Worm (Caenorhabditis elegans): ENCODE results near the gene cpg-18.

The cpg-18 gene

ce11 chrIV:5765652-5766051 is 30.8 kb downstream of the cpg-18 start (continued):
- TF ChIP-seq saeg-2 (GFP tag; IDR thresholded peaks at IDR 0.05) (no peak), dmd-6 (GFP tag; IDR thresholded peaks at IDR 0.05) (peak; percentile 27; the same call in 1 of the 2 replicates), nhr-76 (tag; optimal IDR thresholded peaks at IDR 0.05) (no peak), tra-1 (GFP tag; IDR thresholded peaks at IDR 0.05) (no peak), ctbp-1 (GFP tag; IDR thresholded peaks at IDR 0.05) (no peak), lim-7 (GFP tag; IDR thresholded peaks at IDR 0.05) (no peak), hlh-11 (tag; optimal IDR thresholded peaks at IDR 0.05) (peak; percentile 43), zip-11 (GFP tag; IDR thresholded peaks at IDR 0.05) (no peak), madf-9 (GFP tag; conservative IDR thresholded peaks at IDR 0.05) (no peak), F37D6.2 (tag; optimal IDR thresholded peaks at IDR 0.05) (no peak), rbr-2 (tag; optimal IDR thresholded peaks at IDR 0.05) (no peak), Y105C5A.15 (GFP tag; IDR thresholded peaks at IDR 0.05) (no peak), mep-1 (tag; optimal IDR thresholded peaks at IDR 0.05) (peak; percentile 21), ceh-62 (tag; optimal IDR thresholded peaks at IDR 0.05) (no peak), hif-1 (tag; optimal IDR thresholded peaks at IDR 0.05) (no peak), mdl-1 (tag; optimal IDR thresholded peaks at IDR 0.05) (peak in 1 of 2 experiments; percentile 11), ceh-32 (tag; optimal IDR thresholded peaks at IDR 0.05; ENCODE audit: poor library complexity) (no peak), tag-97 (GFP tag; IDR thresholded peaks at IDR 0.05) (no peak), nhr-10 (tag; optimal IDR thresholded peaks at IDR 0.05) (no peak), pha-4 (GFP tag; IDR thresholded peaks at IDR 0.05) (no peak), pha-4 (tag; optimal IDR thresholded peaks at IDR 0.05) (no peak), gei-8 (GFP tag; optimal IDR thresholded peaks at IDR 0.05) (no peak), mdt-29 (GFP tag; IDR thresholded peaks at IDR 0.05) (no peak), dve-1 (tag; optimal IDR thresholded peaks at IDR 0.05; ENCODE audit: insufficient read depth) (peak; percentile 39), ama-1 (optimal IDR thresholded peaks at IDR 0.05) (no peak), nhr-28 (tag; optimal IDR thresholded peaks at IDR 0.05) (peak; percentile 69), cey-2 (tag; optimal IDR thresholded peaks at IDR 0.05; ENCODE audit: borderline replicate concordance, insufficient read depth) (no peak), nhr-41 (GFP tag; IDR thresholded peaks at IDR 0.05) (no peak), spr-1 (tag; optimal IDR thresholded peaks at IDR 0.05) (no peak)

ce11 chrIV:5766804-5767203 is 32.0 kb downstream of the cpg-18 start:
- TF ChIP-seq unc-62 (GFP tag; optimal IDR thresholded peaks at IDR 0.05 in 1 of 2): peak in 1 of 2 experiments; percentile 91
- TF ChIP-seq unc-62 (tag; optimal IDR thresholded peaks at IDR 0.05): no peak
- TF ChIP-seq Y105C5A.15 (GFP tag; IDR thresholded peaks at IDR 0.05): no peak
- TF ChIP-seq pha-4 (GFP tag; IDR thresholded peaks at IDR 0.05): no peak
- no peak for TF ChIP-seq pha-4 (tag; optimal IDR thresholded peaks at IDR 0.05)
- TF ChIP-seq dve-1 (tag; optimal IDR thresholded peaks at IDR 0.05; ENCODE audit: insufficient read depth): no peak
- TF ChIP-seq tag-97 (GFP tag; IDR thresholded peaks at IDR 0.05): no peak
- TF ChIP-seq F37D6.2 (tag; optimal IDR thresholded peaks at IDR 0.05): no peak
- no peak for TF ChIP-seq lsy-2 (tag; optimal IDR thresholded peaks at IDR 0.05)
- no peak for TF ChIP-seq zfp-2 (tag; optimal IDR thresholded peaks at IDR 0.05)

ce11 chrIV:5778342-5778741 is 43.5 kb downstream of the cpg-18 start:
- no peak for TF ChIP-seq daf-16 (GFP tag; optimal IDR thresholded peaks at IDR 0.05)
- peak; percentile 47 for TF ChIP-seq daf-16 (tag; optimal IDR thresholded peaks at IDR 0.05)
- no peak for TF ChIP-seq F49E8.2 (tag; optimal IDR thresholded peaks at IDR 0.05; ENCODE audit: borderline replicate concordance)
- TF ChIP-seq nhr-48 (tag; optimal IDR thresholded peaks at IDR 0.05): peak; percentile 81
- peak; percentile 36 to 38 for TF ChIP-seq lsy-2 (tag; optimal IDR thresholded peaks at IDR 0.05)
- TF ChIP-seq dmd-6 (GFP tag; IDR thresholded peaks at IDR 0.05): peak; percentile 47
- TF ChIP-seq jun-1 (tag; optimal IDR thresholded peaks at IDR 0.05): no peak
- TF ChIP-seq egl-27 (tag; optimal IDR thresholded peaks at IDR 0.05): no peak
- TF ChIP-seq nhr-237 (tag; optimal IDR thresholded peaks at IDR 0.05): no peak
- TF ChIP-seq mxl-2 (GFP tag; conservative IDR thresholded peaks at IDR 0.05): no peak
- TF ChIP-seq snpc-4 (tag; optimal IDR thresholded peaks at IDR 0.05): no peak
- no peak for TF ChIP-seq dmd-9 (GFP tag; IDR thresholded peaks at IDR 0.05)
- TF ChIP-seq lin-13 (GFP tag; optimal IDR thresholded peaks at IDR 0.05): no peak
- no peak for TF ChIP-seq nhr-41 (GFP tag; IDR thresholded peaks at IDR 0.05)
- TF ChIP-seq sdz-12 (GFP tag; optimal IDR thresholded peaks at IDR 0.05): no peak
- TF ChIP-seq ceh-28 (tag; optimal IDR thresholded peaks at IDR 0.05): no peak
- TF ChIP-seq F37D6.2 (tag; optimal IDR thresholded peaks at IDR 0.05): no peak
- no peak for TF ChIP-seq lin-1 (GFP tag; IDR thresholded peaks at IDR 0.05)
- TF ChIP-seq lir-3 (tag; optimal IDR thresholded peaks at IDR 0.05): no peak
- peak; percentile 69 for TF ChIP-seq nhr-10 (tag; optimal IDR thresholded peaks at IDR 0.05)
- peak; percentile 40 for TF ChIP-seq pqm-1 (tag; optimal IDR thresholded peaks at IDR 0.05)
- no peak for TF ChIP-seq vab-7 (GFP tag; IDR thresholded peaks at IDR 0.05)
